Fruit fly (Drosophila melanogaster): ENCODE results near the gene CG3294.

The CG3294 gene

dm6 chr2L:4810044-4810609 is 15.8 kb downstream of the CG3294 start (continued):
- TF ChIP-seq Hr39 (GFP tag; optimal IDR thresholded peaks at IDR 0.05) (no peak), pdm3 (GFP tag; optimal IDR thresholded peaks at IDR 0.05) (peak; percentile 10), CG6163 (GFP tag; IDR thresholded peaks at IDR 0.05) (peak; percentile 21; the same call in 1 of the 3 replicates), svp (GFP tag) (peak; percentile 67)

DNA sequence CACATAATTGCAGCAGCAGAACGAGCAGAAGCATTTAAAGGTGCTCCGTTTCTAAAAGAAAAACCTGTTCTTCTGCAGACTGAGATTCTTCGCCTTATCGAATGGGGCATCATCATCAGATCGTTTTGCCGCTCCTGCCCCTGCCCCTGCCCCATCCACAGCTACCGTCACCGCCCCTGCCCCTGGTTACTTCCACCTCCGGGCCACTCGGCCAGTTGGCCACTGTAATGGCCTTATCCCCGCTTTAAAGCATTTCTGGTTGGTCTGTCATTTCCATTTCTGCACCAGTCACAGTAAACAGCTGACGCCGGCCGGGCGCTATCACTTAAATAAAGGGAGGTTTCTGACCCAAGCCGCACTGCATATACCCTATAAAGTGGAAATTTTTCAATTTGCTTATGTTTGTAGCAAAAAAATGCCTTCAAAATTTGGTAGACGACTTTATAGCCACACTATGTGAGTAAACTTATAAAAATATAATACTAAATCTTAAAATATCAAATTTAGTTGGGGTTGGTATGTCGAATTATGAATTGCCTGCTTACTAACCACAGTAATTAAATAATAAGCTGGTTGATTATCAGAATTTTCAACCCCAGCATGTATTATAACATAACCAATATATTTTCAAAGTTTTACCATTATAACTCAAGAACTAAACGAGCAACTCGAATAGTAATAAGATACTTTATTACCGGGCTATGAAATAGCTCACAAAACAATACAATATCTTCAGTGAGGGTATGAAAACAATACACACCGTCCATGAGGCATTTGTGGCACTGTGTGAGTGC is 16.5 kb downstream of the CG3294 start:
- TF ChIP-seq CG31627 (GFP tag; optimal IDR thresholded peaks at IDR 0.05) (peak; percentile 56), Met (GFP tag; optimal IDR thresholded peaks at IDR 0.05) (peak; percentile 72), CG6854 (GFP tag; optimal IDR thresholded peaks at IDR 0.05) (no peak), CG15336 (GFP tag; IDR thresholded peaks at IDR 0.05) (peak; percentile 66), acj6 (GFP tag; optimal IDR thresholded peaks at IDR 0.05) (peak; percentile 62), fd59A (GFP tag; optimal IDR thresholded peaks at IDR 0.05) (peak; percentile 69), Sox102F (GFP tag; optimal IDR thresholded peaks at IDR 0.05) (peak; percentile 38), CG8319 (GFP tag; optimal IDR thresholded peaks at IDR 0.05) (peak; percentile 38), CG6276 (GFP tag; optimal IDR thresholded peaks at IDR 0.05) (peak; percentile 67), fd85E (GFP tag; optimal IDR thresholded peaks at IDR 0.05) (no peak), Lpt (GFP tag; optimal IDR thresholded peaks at IDR 0.05) (no peak), Eip78C (GFP tag) (peak; percentile 95), CG3032 (tag; optimal IDR thresholded peaks at IDR 0.05) (peak; percentile 69), Ets21C (GFP tag; optimal IDR thresholded peaks at IDR 0.05) (peak; percentile 12), Hr4 (GFP tag; optimal IDR thresholded peaks at IDR 0.05) (peak; percentile 64), Eip75B (GFP tag; optimal IDR thresholded peaks at IDR 0.05) (peak; percentile 50), vri (GFP tag; optimal IDR thresholded peaks at IDR 0.05) (peak; percentile 17), svp (GFP tag) (no peak), CG7368 (GFP tag; optimal IDR thresholded peaks at IDR 0.05) (no peak), CG8632 (GFP tag; optimal IDR thresholded peaks at IDR 0.05) (peak; percentile 71), spab (GFP tag; optimal IDR thresholded peaks at IDR 0.05) (peak; percentile 62), topi (GFP tag; optimal IDR thresholded peaks at IDR 0.05) (peak; percentile 61), CG6792 (GFP tag; optimal IDR thresholded peaks at IDR 0.05) (peak; percentile 65), CG32006 (GFP tag; optimal IDR thresholded peaks at IDR 0.05) (peak; percentile 85), Smox (GFP tag; optimal IDR thresholded peaks at IDR 0.05) (peak; percentile 65), CG4318 (GFP tag; optimal IDR thresholded peaks at IDR 0.05) (peak; percentile 69), Ets96B (tag; optimal IDR thresholded peaks at IDR 0.05) (peak; percentile 52), CG1621 (tag; optimal IDR thresholded peaks at IDR 0.05) (no peak), CG11902 (GFP tag; optimal IDR thresholded peaks at IDR 0.05) (peak; percentile 46), CG34406 (GFP tag; optimal IDR thresholded peaks at IDR 0.05) (peak; percentile 57), lz (GFP tag; optimal IDR thresholded peaks at IDR 0.05) (peak; percentile 62), Sox14 (GFP tag; optimal IDR thresholded peaks at IDR 0.05) (peak; percentile 56), Sox15 (GFP tag; optimal IDR thresholded peaks at IDR 0.05) (peak; percentile 32), achi (GFP tag; optimal IDR thresholded peaks at IDR 0.05) (peak; percentile 63), CG6808 (GFP tag; optimal IDR thresholded peaks at IDR 0.05) (peak; percentile 77), eg (GFP tag; IDR thresholded peaks at IDR 0.05) (0 out of 3 replicates have a peak, but pooled peaks have one; percentile 6), CG10631 (GFP tag; optimal IDR thresholded peaks at IDR 0.05) (peak; percentile 76), net (GFP tag; optimal IDR thresholded peaks at IDR 0.05) (peak; percentile 57), CG16779 (tag; optimal IDR thresholded peaks at IDR 0.05) (no peak), CG9139 (GFP tag; optimal IDR thresholded peaks at IDR 0.05) (peak; percentile 11), salr (GFP tag; optimal IDR thresholded peaks at IDR 0.05) (peak in 1 of 2 experiments; percentile 83), Eip93F (GFP tag; optimal IDR thresholded peaks at IDR 0.05) (no peak), CG6163 (GFP tag; IDR thresholded peaks at IDR 0.05) (no peak; the same call in 2 of the 3 replicates), dsx (GFP tag; optimal IDR thresholded peaks at IDR 0.05; ENCODE audit: poor library complexity, severe bottlenecking) (peak; percentile 15), pdm3 (GFP tag; optimal IDR thresholded peaks at IDR 0.05) (peak; percentile 64), ss (GFP tag; optimal IDR thresholded peaks at IDR 0.05) (peak; percentile 39 to 63)
